Fruit fly (Drosophila melanogaster) whole organism, embryonic: ENCODE data around the gene CG13041.
A peak's percentile ranks its signal among the peaks of the same experiment; 100 is the strongest.

Source experiments
- BtbVII ChIP-seq: fragments of 200-800 bp; sonication (Bioruptor generic); optimal IDR thresholded peaks from 3 replicates; lab custom pipeline; 2017; ENCODE audit warnings: missing biosample characterization, mild to moderate bottlenecking, missing genetic modification characterization
- Bteb2 ChIP-seq: fragments of 200-800 bp; sonication (Bioruptor generic); optimal IDR thresholded peaks from 2 replicates; lab custom pipeline; 2016; ENCODE audit warnings: missing biosample characterization, missing genetic modification characterization
- CG10267 ChIP-seq: fragments of 200-800 bp; sonication (Bioruptor generic); optimal IDR thresholded peaks from 2 replicates; lab custom pipeline; 2018; ENCODE audit warnings: missing biosample characterization, mild to moderate bottlenecking, missing genetic modification characterization, moderate library complexity
- CG10366 ChIP-seq: fragments of 200-800 bp; sonication (Bioruptor generic); IDR thresholded peaks from 2 replicates; pipeline ENCODE4 v1.3.6; 2022; ENCODE audit warnings: missing biosample characterization, missing genetic modification characterization
- CG12391 ChIP-seq: fragments of 200-800 bp; sonication (Bioruptor generic); optimal IDR thresholded peaks from 3 replicates; lab custom pipeline; 2018; ENCODE audit warnings: missing biosample characterization, mild to moderate bottlenecking, missing genetic modification characterization, moderate library complexity
- CG12744 ChIP-seq: fragments of 200-800 bp; sonication (Bioruptor generic); optimal IDR thresholded peaks from 2 replicates; lab custom pipeline; 2016; ENCODE audit warnings: missing biosample characterization, missing genetic modification characterization
- CG13123 ChIP-seq: fragments of 200-800 bp; sonication (Bioruptor generic); optimal IDR thresholded peaks from 2 replicates; lab custom pipeline; 2016; ENCODE audit warnings: missing biosample characterization, missing genetic modification characterization
- CG14965 ChIP-seq: fragments of 200-800 bp; sonication (Bioruptor generic); optimal IDR thresholded peaks from 2 replicates; lab custom pipeline; 2016; ENCODE audit warnings: missing biosample characterization, missing genetic modification characterization, borderline replicate concordance
- CG15073 ChIP-seq: fragments of 200-800 bp; sonication (Bioruptor generic); optimal IDR thresholded peaks from 2 replicates; lab custom pipeline; 2016; ENCODE audit warnings: missing biosample characterization, missing genetic modification characterization
- CG1529 ChIP-seq: fragments of 200-800 bp; sonication (Bioruptor generic); optimal IDR thresholded peaks from 3 replicates; lab custom pipeline; 2018; ENCODE audit warnings: missing biosample characterization, missing genetic modification characterization
- CG17186 ChIP-seq: fragments of 200-800 bp; sonication (Bioruptor generic); optimal IDR thresholded peaks from 3 replicates; lab custom pipeline; 2017; ENCODE audit warnings: missing biosample characterization, missing genetic modification reagents, missing genetic modification characterization
- CG2116 ChIP-seq: fragments of 200-800 bp; sonication (Bioruptor generic); optimal IDR thresholded peaks from 3 replicates; lab custom pipeline; 2018; ENCODE audit warnings: missing biosample characterization, mild to moderate bottlenecking, missing genetic modification characterization
- CG2889 ChIP-seq: fragments of 200-800 bp; sonication (Bioruptor generic); IDR thresholded peaks from 3 replicates; pipeline ENCODE4 v1.3.6; 2022; ENCODE audit warnings: missing biosample characterization, missing genetic modification characterization
- CG30403 ChIP-seq: fragments of 200-800 bp; sonication (Bioruptor generic); optimal IDR thresholded peaks from 3 replicates; lab custom pipeline; 2016; ENCODE audit warnings: missing biosample characterization, missing genetic modification characterization
- CG31388 ChIP-seq: fragments of 200-800 bp; sonication (Bioruptor generic); optimal IDR thresholded peaks from 2 replicates; lab custom pipeline; 2016; ENCODE audit warnings: missing biosample characterization, missing genetic modification characterization
- CG34224 ChIP-seq: fragments of 200-800 bp; sonication (Bioruptor generic); IDR thresholded peaks from 3 replicates; pipeline ENCODE4 v1.3.6; 2022; ENCODE audit warnings: missing biosample characterization, missing genetic modification characterization; ENCODE audit not compliant: partially characterized antibody
- CG4360 ChIP-seq: fragments of 200-800 bp; sonication (Bioruptor generic); IDR thresholded peaks from 2 replicates; pipeline ENCODE4 v1.3.6; 2022; ENCODE audit warnings: missing biosample characterization, missing genetic modification characterization
- CG7839 ChIP-seq: fragments of 200-800 bp; sonication (Bioruptor generic); optimal IDR thresholded peaks from 3 replicates; lab custom pipeline; 2018; ENCODE audit warnings: missing biosample characterization, mild to moderate bottlenecking, missing genetic modification characterization, moderate library complexity
- CG8359 ChIP-seq: fragments of 200-800 bp; sonication (Bioruptor generic); optimal IDR thresholded peaks from 2 replicates; lab custom pipeline; 2017; ENCODE audit warnings: missing biosample characterization, mild to moderate bottlenecking, missing genetic modification characterization, borderline replicate concordance
- Dll ChIP-seq: fragments of 200-800 bp; sonication (Bioruptor generic); IDR thresholded peaks from 4 replicates; pipeline ENCODE4 v1.3.6; 2022; ENCODE audit warnings: missing biosample characterization, missing genetic modification characterization; ENCODE audit not compliant: partially characterized antibody
- E2f1 ChIP-seq: fragments of 200-800 bp; sonication (Bioruptor generic); IDR thresholded peaks from 2 replicates; pipeline ENCODE4 v1.3.6; 2022; ENCODE audit warnings: missing biosample characterization, missing genetic modification characterization
- Elba2 ChIP-seq: fragments of 200-800 bp; sonication (Bioruptor generic); optimal IDR thresholded peaks from 3 replicates; lab custom pipeline; 2016; ENCODE audit warnings: missing biosample characterization, missing genetic modification characterization
- HLH4C ChIP-seq: fragments of 200-800 bp; sonication (Bioruptor generic); IDR thresholded peaks from 3 replicates; pipeline ENCODE4 v1.3.6; 2022; ENCODE audit warnings: missing biosample characterization, missing genetic modification characterization; ENCODE audit not compliant: partially characterized antibody
- Hmr ChIP-seq: fragments of 200-800 bp; sonication (Bioruptor generic); optimal IDR thresholded peaks from 3 replicates; lab custom pipeline; 2017; ENCODE audit warnings: mild to moderate bottlenecking, missing biosample characterization, missing genetic modification reagents, missing genetic modification characterization
- Hr39 ChIP-seq: fragments of >200 bp; optimal IDR thresholded peaks from 2 replicates; lab custom pipeline; 2017
- Hr78 ChIP-seq, 2 experiments: fragments of 200-800 bp in 1 of 2; fragments of >200 bp in 1 of 2; sonication (Bioruptor generic) in 1 of 2; optimal IDR thresholded peaks; 2 replicates each; lab custom pipeline; 2017 to 2019; ENCODE audit warnings: missing biosample characterization in 2 of 2, missing genetic modification characterization in 2 of 2, mild to moderate bottlenecking in 1 of 2, moderate library complexity in 1 of 2
- NK7.1 ChIP-seq: fragments of 200-800 bp; sonication (Bioruptor generic); optimal IDR thresholded peaks from 3 replicates; lab custom pipeline; 2016; ENCODE audit warnings: missing biosample characterization, missing genetic modification characterization
- Sry-δ ChIP-seq: fragments of 200-800 bp; sonication (Bioruptor generic); optimal IDR thresholded peaks from 2 replicates; lab custom pipeline; 2016; ENCODE audit warnings: missing biosample characterization, missing genetic modification characterization
- Trl ChIP-seq, 3 experiments: fragments of >200 bp in 2 of 3; fragments of 200-800 bp in 1 of 3; sonication (Bioruptor generic) in 1 of 3; optimal IDR thresholded peaks; 2 replicates in 1 of 3; 3 replicates in 2 of 3; lab custom pipeline; 2016 to 2017; ENCODE audit warnings: missing biosample characterization in 1 of 3, missing genetic modification characterization in 1 of 3
- ac ChIP-seq: fragments of 200-800 bp; sonication (Bioruptor generic); optimal IDR thresholded peaks from 3 replicates; lab custom pipeline; 2017; ENCODE audit warnings: missing biosample characterization, mild to moderate bottlenecking, missing genetic modification characterization
- aop ChIP-seq: fragments of 200-800 bp; sonication (Bioruptor generic); IDR thresholded peaks from 2 replicates; pipeline ENCODE4 v1.3.6; 2022; ENCODE audit warnings: missing biosample characterization, missing genetic modification characterization
- crol ChIP-seq: fragments of 200-800 bp; sonication (Bioruptor generic); IDR thresholded peaks from 2 replicates; pipeline ENCODE4 v1.3.6; 2022; ENCODE audit warnings: missing biosample characterization, missing genetic modification characterization
- disco-r ChIP-seq: fragments of 200-800 bp; sonication (Bioruptor generic); optimal IDR thresholded peaks from 2 replicates; lab custom pipeline; 2016; ENCODE audit warnings: missing biosample characterization, missing genetic modification characterization
- exex ChIP-seq: fragments of 200-800 bp; sonication (Bioruptor generic); optimal IDR thresholded peaks from 4 replicates; lab custom pipeline; 2018; ENCODE audit warnings: missing biosample characterization, mild to moderate bottlenecking, missing genetic modification characterization, moderate library complexity
- gce ChIP-seq: fragments of 200-800 bp; sonication (Bioruptor generic); IDR thresholded peaks from 3 replicates; pipeline ENCODE4 v1.3.6; 2022; ENCODE audit warnings: missing biosample characterization, missing genetic modification characterization
- hkb ChIP-seq, 2 experiments: fragments of 200-800 bp in 1 of 2; fragments of >200 bp in 1 of 2; sonication (Bioruptor generic) in 1 of 2; IDR thresholded peaks in 1 of 2; optimal IDR thresholded peaks in 1 of 2; 2 replicates each; pipeline versions ENCODE4 v1.3.6 to Lab custom; 2017 to 2022; ENCODE audit warnings: missing biosample characterization in 1 of 2, missing genetic modification characterization in 1 of 2
- lab ChIP-seq: fragments of 200-800 bp; sonication (Bioruptor generic); optimal IDR thresholded peaks from 3 replicates; lab custom pipeline; 2017; ENCODE audit warnings: missing biosample characterization, missing genetic modification characterization, mild to moderate bottlenecking, moderate library complexity, missing genetic modification reagents
- maf-S ChIP-seq: fragments of 200-800 bp; sonication (Bioruptor generic); optimal IDR thresholded peaks from 2 replicates; lab custom pipeline; 2016; ENCODE audit warnings: missing biosample characterization, missing genetic modification characterization
- oc ChIP-seq: fragments of 200-800 bp; sonication (Bioruptor generic); optimal IDR thresholded peaks from 2 replicates; lab custom pipeline; 2018; ENCODE audit warnings: missing biosample characterization, mild to moderate bottlenecking, missing genetic modification characterization, moderate library complexity
- pho ChIP-seq: fragments of 200-800 bp; sonication (Bioruptor generic); optimal IDR thresholded peaks from 2 replicates; lab custom pipeline; 2016; ENCODE audit warnings: missing biosample characterization, missing genetic modification characterization
- pros ChIP-seq: fragments of 200-800 bp; sonication (Bioruptor generic); optimal IDR thresholded peaks from 3 replicates; lab custom pipeline; 2019; ENCODE audit warnings: missing biosample characterization, mild to moderate bottlenecking, missing genetic modification characterization, moderate library complexity
- psq ChIP-seq: fragments of 200-800 bp; sonication (Bioruptor generic); optimal IDR thresholded peaks from 2 replicates; lab custom pipeline; 2017; ENCODE audit warnings: missing biosample characterization, missing genetic modification characterization
- sd ChIP-seq: fragments of 200-800 bp; sonication (Bioruptor generic); optimal IDR thresholded peaks from 3 replicates; lab custom pipeline; 2018; ENCODE audit warnings: missing biosample characterization, mild to moderate bottlenecking, missing genetic modification characterization, moderate library complexity
- seq ChIP-seq: fragments of 200-800 bp; sonication (Bioruptor generic); IDR thresholded peaks from 2 replicates; pipeline ENCODE4 v1.3.6; 2022; ENCODE audit warnings: missing biosample characterization, missing genetic modification characterization
- slou ChIP-seq: fragments of 200-800 bp; sonication (Bioruptor generic); optimal IDR thresholded peaks from 3 replicates; lab custom pipeline; 2016; ENCODE audit warnings: missing biosample characterization, missing genetic modification characterization
- tap ChIP-seq: fragments of 200-800 bp; optimal IDR thresholded peaks from 3 replicates; lab custom pipeline; 2019; ENCODE audit warnings: missing biosample characterization, mild to moderate bottlenecking, missing genetic modification characterization, moderate library complexity
- trem ChIP-seq: fragments of 200-800 bp; optimal IDR thresholded peaks from 3 replicates; lab custom pipeline; 2019; ENCODE audit warnings: missing biosample characterization, mild to moderate bottlenecking, missing genetic modification characterization, moderate library complexity
- trh ChIP-seq: fragments of 200-800 bp; sonication (Bioruptor generic); optimal IDR thresholded peaks from 2 replicates; lab custom pipeline; 2016; ENCODE audit warnings: missing biosample characterization, missing genetic modification characterization
- wek ChIP-seq: fragments of 200-800 bp; sonication (Bioruptor generic); optimal IDR thresholded peaks from 3 replicates; lab custom pipeline; 2018; ENCODE audit warnings: missing biosample characterization, mild to moderate bottlenecking, missing genetic modification characterization, moderate library complexity

Gene CG13041

DNA sequence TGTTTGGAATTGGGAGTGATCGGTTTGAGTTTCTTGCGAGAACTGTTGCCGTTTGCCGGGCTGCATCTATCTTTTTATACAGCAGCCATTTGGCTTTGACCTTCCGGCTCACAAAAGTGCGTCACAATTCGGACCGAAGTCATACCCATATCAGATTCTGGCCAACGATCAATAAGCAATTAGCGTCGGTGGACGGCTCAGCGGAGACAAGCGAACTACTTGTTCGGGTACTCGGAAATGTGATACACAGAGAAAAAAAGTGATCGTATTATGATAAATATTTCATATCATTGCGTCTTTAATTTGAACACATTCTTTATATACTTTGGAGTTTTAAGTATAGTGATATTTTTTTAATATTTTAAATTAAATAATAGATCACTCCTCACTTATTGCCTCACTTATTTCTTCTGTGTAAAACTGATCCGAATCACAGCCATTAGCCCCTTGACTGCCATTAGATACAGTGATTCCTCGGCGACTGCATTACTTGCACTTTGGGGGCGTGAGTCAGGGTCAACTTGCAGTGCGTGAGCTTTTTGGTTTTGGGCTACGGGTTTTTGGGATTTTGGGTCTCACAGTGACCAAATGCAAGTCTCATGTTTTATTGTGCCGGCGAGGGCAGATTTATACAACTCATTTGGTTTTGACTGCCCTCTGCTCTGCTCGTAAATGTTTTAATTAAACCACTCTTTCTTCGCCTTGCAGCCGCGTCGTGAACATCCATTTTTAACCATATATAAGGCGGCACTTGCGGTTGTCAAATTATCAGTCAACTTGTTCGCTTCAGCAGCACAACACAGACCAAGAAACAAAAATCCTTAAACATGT, 13.3 kb downstream of the CG13041 start, which contains the start of the genes CG13043 and CG13063:
Gene CG13043 (minus strand): TSS at position 51 of the 831 bp plus-strand sequence.
Gene CG13063 (plus strand): TSS at position 781 of the 831 bp plus-strand sequence.
- TF ChIP-seq Dll (no peak), Hr78 (GFP tag; optimal IDR thresholded peaks at IDR 0.05; lab: Kevin White, UChicago) (no peak), Trl (optimal IDR thresholded peaks at IDR 0.05; lab: Kevin White, UChicago) (no peak), Trl (GFP tag; optimal IDR thresholded peaks at IDR 0.05; lab: Kevin White, UChicago) (no peak), wek (no peak), CG4360 (GFP tag; lab: Robert Waterston, UW) (no peak), slou (no peak), CG10366 (no peak), CG14965 (GFP tag; lab: Kevin White, UChicago) (no peak), CG1529 (no peak), Elba2 (GFP tag; lab: Kevin White, UChicago) (no peak), E2f1 (no peak), Hmr (no peak), gce (GFP tag; lab: Robert Waterston, UW) (no peak), Hr39 (lab: Kevin White, UChicago) (no peak), CG12391 (tag; lab: Kevin White, UChicago) (no peak), crol (no peak), pros (no peak), CG30403 (GFP tag; lab: Kevin White, UChicago) (no peak), seq (GFP tag; lab: Robert Waterston, UW) (no peak), CG13123 (GFP tag; lab: Kevin White, UChicago) (no peak), hkb (optimal IDR thresholded peaks at IDR 0.05; lab: Kevin White, UChicago) (no peak), hkb (GFP tag; IDR thresholded peaks at IDR 0.05; lab: Robert Waterston, UW) (0 out of 2 replicates have a peak, but pooled peaks have one; percentile 25), aop (GFP tag; lab: Robert Waterston, UW) (no peak), CG31388 (GFP tag; lab: Kevin White, UChicago) (no peak), NK7.1 (GFP tag; lab: Kevin White, UChicago) (no peak), Sry-δ (GFP tag; lab: Kevin White, UChicago) (no peak), disco-r (no peak), trh (GFP tag; lab: Kevin White, UChicago) (no peak), HLH4C (GFP tag; lab: Robert Waterston, UW) (no peak), CG8359 (no peak), lab (no peak), tap (tag; lab: Kevin White, UChicago) (peak; percentile 22), CG17186 (GFP tag; lab: Kevin White, UChicago) (no peak), sd (tag; lab: Kevin White, UChicago) (no peak), CG10267 (tag; lab: Kevin White, UChicago) (no peak), BtbVII (no peak), CG2116 (no peak), CG34224 (no peak), CG7839 (tag; lab: Kevin White, UChicago) (peak; percentile 26), CG15073 (no peak), oc (peak; percentile 7), exex (tag; lab: Kevin White, UChicago) (no peak), CG2889 (GFP tag; lab: Robert Waterston, UW) (no peak), pho (GFP tag; lab: Kevin White, UChicago) (no peak), trem (tag; lab: Kevin White, UChicago) (no peak), psq (no peak), ac (GFP tag; lab: Kevin White, UChicago) (no peak), maf-S (no peak), Bteb2 (GFP tag; lab: Kevin White, UChicago) (no peak), CG12744 (no peak)
